Fruit fly (Drosophila melanogaster) whole organism, embryonic: ENCODE data around the gene CG31265.
A peak's percentile ranks its signal among the peaks of the same experiment; 100 is the strongest.

Source experiments
- ATbp ChIP-seq: fragments of 200-800 bp; sonication (Bioruptor generic); optimal IDR thresholded peaks from 2 replicates; lab custom pipeline; 2017; ENCODE audit warnings: missing biosample characterization, mild to moderate bottlenecking, missing genetic modification characterization, missing genetic modification reagents
- CG10321 ChIP-seq: fragments of 200-800 bp; sonication (Bioruptor generic); IDR thresholded peaks from 2 replicates; pipeline ENCODE4 v1.3.6; 2022; ENCODE audit warnings: missing biosample characterization, missing genetic modification characterization
- CG10543 ChIP-seq: fragments of 200-800 bp; sonication (Bioruptor generic); optimal IDR thresholded peaks from 3 replicates; lab custom pipeline; 2017; ENCODE audit warnings: missing biosample characterization, mild to moderate bottlenecking, missing genetic modification characterization, moderate library complexity
- CG10979 ChIP-seq: fragments of 200-800 bp; sonication (Bioruptor generic); optimal IDR thresholded peaks from 2 replicates; lab custom pipeline; 2018; ENCODE audit warnings: missing biosample characterization, mild to moderate bottlenecking, missing genetic modification characterization, moderate library complexity
- CG11398 ChIP-seq: fragments of 200-800 bp; sonication (Bioruptor generic); optimal IDR thresholded peaks from 2 replicates; lab custom pipeline; 2016; ENCODE audit warnings: missing biosample characterization, missing genetic modification characterization
- CG12071 ChIP-seq: fragments of 200-800 bp; sonication (Bioruptor generic); optimal IDR thresholded peaks from 3 replicates; lab custom pipeline; 2018; ENCODE audit warnings: missing biosample characterization, mild to moderate bottlenecking, missing genetic modification characterization
- CG12769 ChIP-seq: fragments of 200-800 bp; sonication (Bioruptor generic); optimal IDR thresholded peaks from 2 replicates; lab custom pipeline; 2019; ENCODE audit warnings: missing biosample characterization, mild to moderate bottlenecking, missing genetic modification characterization, moderate library complexity
- CG17612 ChIP-seq: fragments of 200-800 bp; sonication (Bioruptor generic); IDR thresholded peaks from 2 replicates; pipeline ENCODE4 v1.3.6; 2022; ENCODE audit warnings: missing biosample characterization, missing genetic modification characterization
- CG2129 ChIP-seq: fragments of 200-800 bp; sonication (Bioruptor generic); IDR thresholded peaks from 2 replicates; pipeline ENCODE4 v1.3.6; 2022; ENCODE audit warnings: missing biosample characterization, missing genetic modification characterization; ENCODE audit not compliant: partially characterized antibody
- CG2875 ChIP-seq: fragments of 200-800 bp; sonication (Bioruptor generic); optimal IDR thresholded peaks from 2 replicates; lab custom pipeline; 2017; ENCODE audit warnings: missing biosample characterization, mild to moderate bottlenecking, missing genetic modification characterization, missing genetic modification reagents
- CG3065 ChIP-seq: fragments of 200-800 bp; sonication (Bioruptor generic); optimal IDR thresholded peaks from 2 replicates; lab custom pipeline; 2016; ENCODE audit warnings: missing biosample characterization, missing genetic modification characterization
- CG32532 ChIP-seq: fragments of 200-800 bp; sonication (Bioruptor generic); IDR thresholded peaks from 2 replicates; pipeline ENCODE4 v1.3.6; 2022; ENCODE audit warnings: missing biosample characterization, missing genetic modification characterization
- CG32767 ChIP-seq: fragments of 200-800 bp; sonication (Bioruptor generic); IDR thresholded peaks from 2 replicates; pipeline ENCODE4 v1.3.6; 2022; ENCODE audit warnings: missing biosample characterization, missing genetic modification characterization
- CG34224 ChIP-seq: fragments of 200-800 bp; sonication (Bioruptor generic); IDR thresholded peaks from 3 replicates; pipeline ENCODE4 v1.3.6; 2022; ENCODE audit warnings: missing biosample characterization, missing genetic modification characterization; ENCODE audit not compliant: partially characterized antibody
- CG3726 ChIP-seq: fragments of 200-800 bp; sonication (Bioruptor generic); IDR thresholded peaks from 3 replicates; pipeline ENCODE4, ENCODE4 v1.3.6; 2022; ENCODE audit warnings: missing biosample characterization, missing genetic modification characterization
- CG5180 ChIP-seq: fragments of 200-800 bp; sonication (Bioruptor generic); optimal IDR thresholded peaks from 3 replicates; lab custom pipeline; 2017; ENCODE audit warnings: missing biosample characterization, missing genetic modification characterization, mild to moderate bottlenecking, moderate library complexity, missing genetic modification reagents
- CG6689 ChIP-seq: fragments of 200-800 bp; sonication (Bioruptor generic); IDR thresholded peaks from 2 replicates; pipeline ENCODE4 v1.3.6; 2022; ENCODE audit warnings: missing biosample characterization, missing genetic modification characterization
- CG7963 ChIP-seq: fragments of 200-800 bp; sonication (Bioruptor generic); IDR thresholded peaks from 3 replicates; pipeline ENCODE4 v1.3.6; 2022; ENCODE audit warnings: missing biosample characterization, missing genetic modification characterization; ENCODE audit not compliant: partially characterized antibody
- CG7987 ChIP-seq: fragments of 200-800 bp; sonication (Bioruptor generic); optimal IDR thresholded peaks from 2 replicates; lab custom pipeline; 2018; ENCODE audit warnings: missing biosample characterization, mild to moderate bottlenecking, missing genetic modification characterization, moderate library complexity
- CG8089 ChIP-seq: fragments of 200-800 bp; sonication (Bioruptor generic); optimal IDR thresholded peaks from 3 replicates; lab custom pipeline; 2016; ENCODE audit warnings: missing biosample characterization, missing genetic modification characterization
- CG8944 ChIP-seq: fragments of 200-800 bp; sonication (Bioruptor generic); optimal IDR thresholded peaks from 3 replicates; lab custom pipeline; 2016; ENCODE audit warnings: missing biosample characterization, missing genetic modification characterization
- CHES-1-like ChIP-seq: fragments of 200-800 bp; sonication (Bioruptor generic); optimal IDR thresholded peaks from 2 replicates; lab custom pipeline; 2016; ENCODE audit warnings: missing biosample characterization, missing genetic modification characterization
- Dip3 ChIP-seq: fragments of 200-800 bp; sonication (Bioruptor generic); optimal IDR thresholded peaks from 3 replicates; lab custom pipeline; 2016; ENCODE audit warnings: missing biosample characterization, missing genetic modification characterization
- Elba2 ChIP-seq: fragments of 200-800 bp; sonication (Bioruptor generic); optimal IDR thresholded peaks from 3 replicates; lab custom pipeline; 2016; ENCODE audit warnings: missing biosample characterization, missing genetic modification characterization
- H15 ChIP-seq: fragments of 200-800 bp; sonication (Bioruptor generic); IDR thresholded peaks from 3 replicates; pipeline ENCODE4 v1.3.6; 2022; ENCODE audit warnings: missing biosample characterization, missing genetic modification characterization
- Hmx ChIP-seq: fragments of 200-800 bp; sonication (Bioruptor generic); optimal IDR thresholded peaks from 2 replicates; lab custom pipeline; 2016; ENCODE audit warnings: missing biosample characterization, missing genetic modification characterization
- NK7.1 ChIP-seq: fragments of 200-800 bp; sonication (Bioruptor generic); optimal IDR thresholded peaks from 3 replicates; lab custom pipeline; 2016; ENCODE audit warnings: missing biosample characterization, missing genetic modification characterization
- Nf-YC ChIP-seq: fragments of 200-800 bp; optimal IDR thresholded peaks from 3 replicates; lab custom pipeline; 2019; ENCODE audit warnings: missing biosample characterization, mild to moderate bottlenecking, missing genetic modification characterization, moderate library complexity
- Opbp ChIP-seq: fragments of 200-800 bp; sonication (Bioruptor generic); IDR thresholded peaks from 3 replicates; pipeline ENCODE4 v1.3.6; 2022; ENCODE audit warnings: missing biosample characterization, missing genetic modification characterization; ENCODE audit not compliant: partially characterized antibody
- Rx ChIP-seq: fragments of 200-800 bp; sonication (Bioruptor generic); IDR thresholded peaks from 2 replicates; pipeline ENCODE4 v1.3.6; 2022; ENCODE audit warnings: missing biosample characterization, missing genetic modification characterization
- Scr ChIP-seq: fragments of 200-800 bp; sonication (Bioruptor generic); IDR thresholded peaks from 2 replicates; pipeline ENCODE4 v1.3.6; 2022; ENCODE audit warnings: missing biosample characterization, missing genetic modification characterization; ENCODE audit not compliant: partially characterized antibody
- Sry-δ ChIP-seq: fragments of 200-800 bp; sonication (Bioruptor generic); optimal IDR thresholded peaks from 2 replicates; lab custom pipeline; 2016; ENCODE audit warnings: missing biosample characterization, missing genetic modification characterization
- Tbp ChIP-seq: fragments of >200 bp; optimal IDR thresholded peaks from 2 replicates; lab custom pipeline; 2018; ENCODE audit warnings: missing biosample characterization, missing genetic modification characterization
- amos ChIP-seq: fragments of 200-800 bp; sonication (Bioruptor generic); IDR thresholded peaks from 2 replicates; pipeline ENCODE4 v1.3.6; 2022; ENCODE audit warnings: missing biosample characterization, missing genetic modification characterization; ENCODE audit not compliant: partially characterized antibody
- bigmax ChIP-seq: fragments of 200-800 bp; sonication (Bioruptor generic); optimal IDR thresholded peaks from 2 replicates; lab custom pipeline; 2018; ENCODE audit warnings: missing biosample characterization, mild to moderate bottlenecking, missing genetic modification characterization
- br ChIP-seq: fragments of >200 bp; optimal IDR thresholded peaks from 2 replicates; lab custom pipeline; 2017
- crc ChIP-seq: fragments of 200-800 bp; sonication (Bioruptor generic); optimal IDR thresholded peaks from 2 replicates; lab custom pipeline; 2016; ENCODE audit warnings: missing biosample characterization, missing genetic modification characterization
- da ChIP-seq: fragments of 200-800 bp; sonication (Bioruptor generic); optimal IDR thresholded peaks from 2 replicates; lab custom pipeline; 2016; ENCODE audit warnings: missing biosample characterization, missing genetic modification characterization
- gfzf ChIP-seq: fragments of 200-800 bp; sonication (Bioruptor generic); optimal IDR thresholded peaks from 2 replicates; lab custom pipeline; 2016; ENCODE audit warnings: missing biosample characterization, mild to moderate bottlenecking, missing genetic modification characterization, moderate library complexity
- kah ChIP-seq: fragments of 200-800 bp; sonication (Bioruptor generic); optimal IDR thresholded peaks from 2 replicates; lab custom pipeline; 2018; ENCODE audit warnings: missing biosample characterization, mild to moderate bottlenecking, missing genetic modification characterization
- lmd ChIP-seq: fragments of 200-800 bp; sonication (Bioruptor generic); IDR thresholded peaks from 2 replicates; pipeline ENCODE4 v1.3.6; 2022; ENCODE audit warnings: missing biosample characterization, missing genetic modification characterization
- nom ChIP-seq: fragments of 200-800 bp; sonication (Bioruptor generic); optimal IDR thresholded peaks from 2 replicates; lab custom pipeline; 2017; ENCODE audit warnings: missing biosample characterization, missing genetic modification characterization, mild to moderate bottlenecking, moderate library complexity, missing genetic modification reagents
- pfk ChIP-seq: fragments of 200-800 bp; sonication (Bioruptor generic); optimal IDR thresholded peaks from 2 replicates; lab custom pipeline; 2018; ENCODE audit warnings: missing biosample characterization, mild to moderate bottlenecking, missing genetic modification characterization, moderate library complexity
- phol ChIP-seq: fragments of 200-800 bp; sonication (Bioruptor generic); optimal IDR thresholded peaks from 3 replicates; lab custom pipeline; 2018; ENCODE audit warnings: missing biosample characterization, mild to moderate bottlenecking, missing genetic modification characterization, moderate library complexity
- pros ChIP-seq: fragments of 200-800 bp; sonication (Bioruptor generic); optimal IDR thresholded peaks from 3 replicates; lab custom pipeline; 2019; ENCODE audit warnings: missing biosample characterization, mild to moderate bottlenecking, missing genetic modification characterization, moderate library complexity
- psq ChIP-seq: fragments of 200-800 bp; sonication (Bioruptor generic); optimal IDR thresholded peaks from 2 replicates; lab custom pipeline; 2017; ENCODE audit warnings: missing biosample characterization, missing genetic modification characterization
- repo ChIP-seq: fragments of 200-800 bp; sonication (Bioruptor generic); optimal IDR thresholded peaks from 2 replicates; lab custom pipeline; 2016; ENCODE audit warnings: missing biosample characterization, missing genetic modification characterization
- seq ChIP-seq: fragments of 200-800 bp; sonication (Bioruptor generic); IDR thresholded peaks from 2 replicates; pipeline ENCODE4 v1.3.6; 2022; ENCODE audit warnings: missing biosample characterization, missing genetic modification characterization
- sug ChIP-seq: fragments of 200-800 bp; optimal IDR thresholded peaks from 2 replicates; lab custom pipeline; 2019; ENCODE audit warnings: missing biosample characterization, mild to moderate bottlenecking, missing genetic modification characterization, moderate library complexity
- tio ChIP-seq: fragments of 200-800 bp; sonication (Bioruptor generic); optimal IDR thresholded peaks from 2 replicates; lab custom pipeline; 2017; ENCODE audit warnings: missing biosample characterization, missing genetic modification characterization, inconsistent platforms
- unc-4 ChIP-seq: fragments of 200-800 bp; sonication (Bioruptor generic); IDR thresholded peaks from 2 replicates; pipeline ENCODE4 v1.3.6; 2022; ENCODE audit warnings: missing biosample characterization, missing genetic modification characterization; ENCODE audit not compliant: partially characterized antibody

Gene CG31265

dm6 chr3R:17118917-17119378 lies 9.1 kb upstream of the CG31265 start (continued):
- TF ChIP-seq gfzf (GFP tag; lab: Kevin White, UChicago) (no peak), CG7963 (GFP tag; lab: Robert Waterston, UW) (no peak), CG32767 (GFP tag; lab: Robert Waterston, UW) (no peak), Tbp (GFP tag; lab: Kevin White, UChicago) (no peak), CG12769 (tag; lab: Kevin White, UChicago) (no peak), Dip3 (GFP tag; lab: Kevin White, UChicago) (no peak), Hmx (no peak), CG10321 (GFP tag; lab: Robert Waterston, UW) (no peak), ATbp (GFP tag; lab: Kevin White, UChicago) (no peak), CG32532 (GFP tag; lab: Robert Waterston, UW) (no peak; the same call in 1 of the 2 replicates), CG11398 (no peak), Scr (GFP tag; lab: Robert Waterston, UW) (peak; percentile 21; the same call in 1 of the 2 replicates), CG17612 (no peak), CG2875 (no peak), phol (tag; lab: Kevin White, UChicago) (no peak), CG3065 (GFP tag; lab: Kevin White, UChicago) (no peak), br (no peak), kah (GFP tag; lab: Kevin White, UChicago) (no peak), lmd (no peak), H15 (GFP tag; lab: Robert Waterston, UW) (no peak), CG10543 (GFP tag; lab: Kevin White, UChicago) (peak; percentile 50), crc (GFP tag; lab: Kevin White, UChicago) (no peak), CG3726 (GFP tag; lab: Robert Waterston, UW) (no peak), CG34224 (peak; percentile 49), NK7.1 (GFP tag; lab: Kevin White, UChicago) (no peak), da (GFP tag; lab: Kevin White, UChicago) (no peak), Sry-δ (GFP tag; lab: Kevin White, UChicago) (no peak), Elba2 (no peak), tio (GFP tag; lab: Kevin White, UChicago) (no peak), CG6689 (GFP tag; lab: Robert Waterston, UW) (no peak), CG12071 (no peak), CG2129 (GFP tag; lab: Robert Waterston, UW) (no peak), CHES-1-like (peak; percentile 25), bigmax (GFP tag; lab: Kevin White, UChicago) (no peak), pros (GFP tag; lab: Kevin White, UChicago) (peak; percentile 68), sug (tag; lab: Kevin White, UChicago) (no peak), Nf-YC (tag; lab: Kevin White, UChicago) (no peak), pfk (no peak), nom (peak; percentile 41), seq (GFP tag; lab: Robert Waterston, UW) (no peak), unc-4 (GFP tag; lab: Robert Waterston, UW) (peak; percentile 39; the same call in 1 of the 2 replicates), CG7987 (GFP tag; lab: Kevin White, UChicago) (no peak), CG10979 (tag; lab: Kevin White, UChicago) (no peak), CG8089 (no peak), Rx (GFP tag; lab: Robert Waterston, UW) (no peak), CG5180 (GFP tag; lab: Kevin White, UChicago) (no peak), psq (GFP tag; lab: Kevin White, UChicago) (no peak), repo (GFP tag; lab: Kevin White, UChicago) (no peak), CG8944 (GFP tag; lab: Kevin White, UChicago) (no peak), amos (no peak), Opbp (GFP tag; lab: Robert Waterston, UW) (no peak)
